Worm (Caenorhabditis elegans): ENCODE measurements around the gene T24E12.1.

DNA sequence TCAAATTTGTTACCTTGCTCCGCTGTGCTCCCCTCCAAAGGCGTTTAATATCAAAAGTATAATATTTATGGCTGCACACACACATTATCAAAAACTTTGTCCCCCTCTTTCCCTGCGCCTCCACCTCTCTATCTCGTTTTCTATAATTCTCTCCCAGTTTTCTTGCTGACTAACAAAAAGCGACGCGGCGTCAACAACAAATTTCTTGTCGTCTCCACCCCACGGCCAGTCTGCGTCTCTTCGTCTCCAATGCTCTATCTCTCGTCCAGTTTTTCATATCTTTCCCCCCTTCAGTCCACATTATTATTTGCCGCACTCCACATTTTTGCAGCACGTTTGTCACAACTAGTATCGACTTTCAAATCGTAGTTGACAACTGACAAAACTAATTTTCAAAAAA is 25.2 kb downstream of the T24E12.1 start:
- TF ChIP-seq nhr-237 (tag; optimal IDR thresholded peaks at IDR 0.05) (no peak), lin-13 (GFP tag; optimal IDR thresholded peaks at IDR 0.05) (no peak)
